Worm (Caenorhabditis elegans): ENCODE results near the gene T06C12.12.

DNA sequence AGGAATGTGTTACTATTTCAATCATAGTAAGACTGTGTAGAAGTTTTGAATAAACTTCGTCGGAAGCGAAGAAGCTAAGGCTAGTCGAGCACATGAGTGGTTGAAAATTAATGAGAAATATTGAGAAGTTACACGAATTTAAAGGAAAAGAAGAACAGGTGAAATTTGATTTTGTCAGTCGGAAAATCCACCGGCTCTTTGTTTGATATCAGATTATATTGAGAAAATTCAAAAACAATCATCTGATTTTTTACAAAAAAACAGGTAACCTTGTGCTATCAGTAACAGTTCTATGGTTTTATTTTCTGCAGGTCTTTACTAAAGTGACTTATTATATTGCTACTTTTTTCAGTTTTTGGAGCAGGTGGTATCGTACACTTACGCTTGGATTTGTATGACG is 33.6 kb upstream of the T06C12.12 start, which contains the start of gene srh-148:
- TF ChIP-seq jun-1 (tag; optimal IDR thresholded peaks at IDR 0.05) (no peak), snpc-4 (tag; optimal IDR thresholded peaks at IDR 0.05) (no peak), Y116A8C.19 (tag; optimal IDR thresholded peaks at IDR 0.05; ENCODE audit: borderline replicate concordance) (no peak), sox-4 (tag; optimal IDR thresholded peaks at IDR 0.05) (no peak), fkh-10 (GFP tag; optimal IDR thresholded peaks at IDR 0.05) (no peak), lin-35 (GFP tag; optimal IDR thresholded peaks at IDR 0.05) (no peak), C04F5.9 (tag; optimal IDR thresholded peaks at IDR 0.05) (no peak)

Data from whole organism, L1 larva.